Fruit fly (Drosophila melanogaster): ENCODE results near the gene Tdrd3.

Tdrd3 gene

dm6 chr3L:14790127-14790589 lies 3.6 kb downstream of the Tdrd3 start (continued):
- TF ChIP-seq wdn (GFP tag; IDR thresholded peaks at IDR 0.05) (peak; percentile 54), Nf-YC (tag; optimal IDR thresholded peaks at IDR 0.05) (no peak), CG31388 (GFP tag; optimal IDR thresholded peaks at IDR 0.05) (peak; percentile 84), CG15269 (tag; optimal IDR thresholded peaks at IDR 0.05) (no peak), CG16815 (GFP tag; optimal IDR thresholded peaks at IDR 0.05) (peak; percentile 57), CG1832 (GFP tag; optimal IDR thresholded peaks at IDR 0.05) (no peak), dpn (GFP tag; optimal IDR thresholded peaks at IDR 0.05) (peak; percentile 89), CG10431 (GFP tag; optimal IDR thresholded peaks at IDR 0.05) (peak; percentile 21), CG14441 (GFP tag; IDR thresholded peaks at IDR 0.05) (peak; percentile 68), Nf-YA (GFP tag; IDR thresholded peaks at IDR 0.05) (0 out of 2 replicates have a peak, but pooled peaks have one; percentile 34), phol (tag; optimal IDR thresholded peaks at IDR 0.05) (peak; percentile 75), Tbp (GFP tag; optimal IDR thresholded peaks at IDR 0.05) (peak; percentile 39), CG6175 (GFP tag; IDR thresholded peaks at IDR 0.05) (peak; percentile 62; the same call in 1 of the 3 replicates), CG17328 (GFP tag; IDR thresholded peaks at IDR 0.05) (peak; percentile 58), tap (tag; optimal IDR thresholded peaks at IDR 0.05) (no peak), CG7556 (GFP tag; optimal IDR thresholded peaks at IDR 0.05) (peak; percentile 67), CG14667 (GFP tag; IDR thresholded peaks at IDR 0.05) (peak; percentile 47), CG32532 (GFP tag; IDR thresholded peaks at IDR 0.05) (peak; percentile 77), CG9609 (GFP tag; optimal IDR thresholded peaks at IDR 0.05) (peak; percentile 84), Taf1 (GFP tag; IDR thresholded peaks at IDR 0.05) (peak; percentile 69), sr (GFP tag; IDR thresholded peaks at IDR 0.05) (no peak), zen (tag; optimal IDR thresholded peaks at IDR 0.05) (peak; percentile 69), CG6854 (GFP tag; optimal IDR thresholded peaks at IDR 0.05) (no peak), Hmr (GFP tag; optimal IDR thresholded peaks at IDR 0.05) (peak; percentile 77), gt (GFP tag; IDR thresholded peaks at IDR 0.05) (peak; percentile 50; the same call in 1 of the 2 replicates), hbn (GFP tag; IDR thresholded peaks at IDR 0.05; ENCODE audit: partially characterized antibody) (peak; percentile 69), Atf6 (GFP tag; IDR thresholded peaks at IDR 0.05) (peak; percentile 76), scrt (GFP tag; optimal IDR thresholded peaks at IDR 0.05) (no peak), Dip3 (GFP tag; optimal IDR thresholded peaks at IDR 0.05) (peak; percentile 87), CG4854 (GFP tag; optimal IDR thresholded peaks at IDR 0.05) (peak; percentile 84), CG10654 (GFP tag; optimal IDR thresholded peaks at IDR 0.05) (peak; percentile 83), wor (GFP tag; IDR thresholded peaks at IDR 0.05) (peak; percentile 59), ind (GFP tag; optimal IDR thresholded peaks at IDR 0.05) (peak; percentile 82), CG10209 (GFP tag; optimal IDR thresholded peaks at IDR 0.05) (peak; percentile 69), CG12299 (tag; optimal IDR thresholded peaks at IDR 0.05) (peak; percentile 72), dimm (GFP tag; IDR thresholded peaks at IDR 0.05) (no peak), CG43689 (GFP tag; IDR thresholded peaks at IDR 0.05) (peak; percentile 34; the same call in 1 of the 2 replicates), CG11723 (GFP tag; optimal IDR thresholded peaks at IDR 0.05) (peak; percentile 63), ash1 (GFP tag; optimal IDR thresholded peaks at IDR 0.05) (no peak), shn (GFP tag; optimal IDR thresholded peaks at IDR 0.05) (peak; percentile 84), CG10979 (tag; optimal IDR thresholded peaks at IDR 0.05) (peak; percentile 37), slp2 (GFP tag; optimal IDR thresholded peaks at IDR 0.05) (peak; percentile 75), stwl (tag; optimal IDR thresholded peaks at IDR 0.05) (peak; percentile 68), unc-4 (GFP tag; IDR thresholded peaks at IDR 0.05; ENCODE audit: partially characterized antibody) (peak; percentile 76), gem (tag; optimal IDR thresholded peaks at IDR 0.05) (peak; percentile 74), twi (tag; optimal IDR thresholded peaks at IDR 0.05) (peak; percentile 43), CG9876 (GFP tag; optimal IDR thresholded peaks at IDR 0.05) (peak; percentile 65), Neu2 (GFP tag; optimal IDR thresholded peaks at IDR 0.05; ENCODE audit: borderline replicate concordance) (peak; percentile 66), mirr (GFP tag; optimal IDR thresholded peaks at IDR 0.05) (no peak), BEAF-32 (GFP tag; optimal IDR thresholded peaks at IDR 0.05) (peak; percentile 83), dmrt99B (tag; optimal IDR thresholded peaks at IDR 0.05) (no peak)
